Worm (Caenorhabditis elegans): ENCODE data around the gene C24G6.8.

The C24G6.8 gene

ce11 chrV:5523260-5523659 is 12.4 kb downstream of the C24G6.8 start:
- TF ChIP-seq nhr-23 (tag; optimal IDR thresholded peaks at IDR 0.05) = peak; percentile 67
- TF ChIP-seq R02D3.7 (tag; optimal IDR thresholded peaks at IDR 0.05) = no peak
- no peak for TF ChIP-seq eor-1 (tag; optimal IDR thresholded peaks at IDR 0.05)
- no peak for TF ChIP-seq mml-1 (tag; optimal IDR thresholded peaks at IDR 0.05)
- TF ChIP-seq ztf-11 (tag; optimal IDR thresholded peaks at IDR 0.05) = no peak
- peak; percentile 73 for TF ChIP-seq nhr-25 (tag; optimal IDR thresholded peaks at IDR 0.05)
- no peak for TF ChIP-seq fkh-2 (tag; optimal IDR thresholded peaks at IDR 0.05)
- no peak for TF ChIP-seq ceh-9 (tag; optimal IDR thresholded peaks at IDR 0.05)
- no peak for TF ChIP-seq elt-3 (tag; optimal IDR thresholded peaks at IDR 0.05)
- TF ChIP-seq tbx-2 (tag; optimal IDR thresholded peaks at IDR 0.05) = no peak
- no peak for TF ChIP-seq pha-4 (tag; optimal IDR thresholded peaks at IDR 0.05)
- no peak for TF ChIP-seq skn-1 (tag; optimal IDR thresholded peaks at IDR 0.05)
- peak; percentile 22 for TF ChIP-seq daf-12 (tag; optimal IDR thresholded peaks at IDR 0.05)
- peak; percentile 98 for TF ChIP-seq elt-1 (tag; optimal IDR thresholded peaks at IDR 0.05)
- TF ChIP-seq ceh-28 (tag; optimal IDR thresholded peaks at IDR 0.05) = no peak

DNA sequence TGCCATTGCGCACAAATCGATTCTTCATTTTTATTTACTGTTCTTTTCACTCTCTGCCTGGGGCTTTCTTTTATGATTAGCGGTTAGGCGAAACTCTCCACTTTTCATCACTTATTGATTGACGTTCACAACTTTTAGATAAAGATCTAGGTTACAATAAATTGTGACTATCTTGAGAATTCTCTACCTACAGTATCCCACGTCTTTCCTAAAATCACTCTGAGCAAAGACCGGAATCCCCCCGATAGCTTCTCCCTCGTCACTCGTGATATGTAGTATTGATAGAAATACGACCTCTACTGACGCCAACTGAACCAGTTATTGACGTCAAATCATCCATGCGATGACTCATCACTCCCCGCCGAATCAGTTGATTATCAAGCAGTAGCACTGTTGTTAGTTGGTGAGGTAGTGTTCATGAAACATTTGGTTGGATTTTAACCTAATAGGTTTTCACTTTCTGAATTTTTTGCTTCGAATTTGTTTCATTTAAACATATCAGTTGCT is 13.9 kb downstream of the C24G6.8 start, which contains the start of gene hir-1:
Gene hir-1, plus strand, starts transcription at position 405 of the 507 bp plus-strand sequence.
- TF ChIP-seq elt-3 (tag; optimal IDR thresholded peaks at IDR 0.05) = no peak
- TF ChIP-seq tbx-2 (tag; optimal IDR thresholded peaks at IDR 0.05) = no peak
- TF ChIP-seq nhr-43 (tag; optimal IDR thresholded peaks at IDR 0.05; ENCODE audit: poor library complexity, severe bottlenecking) = no peak
- TF ChIP-seq nhr-25 (tag; optimal IDR thresholded peaks at IDR 0.05) = peak; percentile 53
- no peak for TF ChIP-seq egl-27 (tag; optimal IDR thresholded peaks at IDR 0.05)
- TF ChIP-seq lsy-12 (tag; optimal IDR thresholded peaks at IDR 0.05) = no peak
- TF ChIP-seq pha-4 (tag; optimal IDR thresholded peaks at IDR 0.05) = peak; percentile 18
- peak; percentile 74 for TF ChIP-seq jun-1 (tag; optimal IDR thresholded peaks at IDR 0.05)
- no peak for TF ChIP-seq nhr-67 (tag; optimal IDR thresholded peaks at IDR 0.05)
- TF ChIP-seq elt-2 (tag; optimal IDR thresholded peaks at IDR 0.05) = no peak
- no peak for TF ChIP-seq ZK546.5 (tag; optimal IDR thresholded peaks at IDR 0.05)
- TF ChIP-seq egl-5 (tag; optimal IDR thresholded peaks at IDR 0.05) = no peak
- TF ChIP-seq ceh-28 (tag; optimal IDR thresholded peaks at IDR 0.05) = peak; percentile 18

DNA sequence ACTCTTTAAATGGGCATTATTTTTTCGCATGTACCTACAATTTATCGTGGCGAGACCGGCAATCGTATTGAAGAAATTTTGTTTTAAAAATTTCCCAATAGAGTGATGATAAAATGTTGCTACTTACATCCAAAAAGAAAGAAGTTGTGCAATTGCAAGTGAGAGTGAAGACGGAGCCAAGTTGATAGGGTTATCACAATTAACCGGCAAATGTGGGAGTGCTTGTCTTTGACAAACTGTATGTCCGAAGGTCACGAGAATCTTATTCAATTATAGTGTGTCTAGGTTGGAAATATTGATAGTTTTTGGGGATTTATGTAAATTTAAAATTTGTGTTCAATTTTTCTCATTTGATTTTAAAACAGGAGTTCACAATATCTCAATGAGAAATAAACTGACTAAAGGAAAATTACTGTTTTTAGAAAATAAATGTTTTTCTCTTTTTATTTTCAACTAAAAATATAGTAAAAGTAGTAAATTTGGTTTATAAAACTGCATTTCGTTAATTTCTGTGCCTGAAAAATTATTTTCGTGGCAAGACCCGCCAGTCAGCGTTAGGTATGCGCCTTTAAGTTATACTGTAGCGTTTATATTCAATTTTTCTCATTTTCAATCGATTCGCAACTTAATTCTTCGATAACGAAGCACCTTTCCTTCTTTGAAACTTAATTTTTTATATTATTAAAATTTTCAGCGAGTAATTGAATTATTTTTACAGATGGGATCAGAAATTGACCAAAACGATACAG is 21.9 kb downstream of the C24G6.8 start, which contains the start of the genes hpo-15 and mms-19:
Gene hpo-15, minus strand, starts transcription at position 201 of the 749 bp plus-strand sequence.
Gene mms-19, plus strand, starts transcription at position 719 of the 749 bp plus-strand sequence.
- TF ChIP-seq zag-1 (tag; optimal IDR thresholded peaks at IDR 0.05) = no peak
- TF ChIP-seq pqm-1 (tag; optimal IDR thresholded peaks at IDR 0.05) = peak; percentile 23
- peak; percentile 60 for TF ChIP-seq elt-2 (tag; optimal IDR thresholded peaks at IDR 0.05)

DNA sequence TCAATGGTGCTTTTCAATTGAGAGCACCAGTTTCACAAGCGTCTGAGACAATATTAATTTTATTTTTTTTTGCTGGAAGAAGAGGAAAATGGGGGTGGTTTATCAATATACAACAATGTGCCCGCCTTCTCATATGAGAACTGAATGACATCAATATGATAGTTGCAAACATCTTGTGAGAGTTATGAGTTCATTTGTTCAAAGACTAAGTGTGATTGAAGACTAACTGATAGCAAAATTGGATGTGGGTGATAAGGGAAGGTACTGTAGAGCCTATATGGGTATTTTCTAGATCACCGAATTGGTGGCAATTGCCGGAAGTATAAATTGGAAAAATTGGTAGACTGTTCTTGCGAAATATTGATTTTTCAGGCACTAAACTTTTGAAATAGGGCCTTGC is 23.1 kb downstream of the C24G6.8 start:
- peak; percentile 58 for TF ChIP-seq jun-1 (tag; optimal IDR thresholded peaks at IDR 0.05)
- TF ChIP-seq nhr-43 (tag; optimal IDR thresholded peaks at IDR 0.05; ENCODE audit: poor library complexity, severe bottlenecking) = no peak
- peak; percentile 93 for TF ChIP-seq elt-2 (tag; optimal IDR thresholded peaks at IDR 0.05)
- TF ChIP-seq pqm-1 (tag; optimal IDR thresholded peaks at IDR 0.05) = peak; percentile 95
- peak; percentile 4 for TF ChIP-seq ceh-28 (tag; optimal IDR thresholded peaks at IDR 0.05)

- no peak for TF ChIP-seq sea-2 (GFP tag; optimal IDR thresholded peaks at IDR 0.05)
- peak; percentile 0 for TF ChIP-seq jun-1 (tag; optimal IDR thresholded peaks at IDR 0.05)
- peak; percentile 81 for TF ChIP-seq pqm-1 (tag; optimal IDR thresholded peaks at IDR 0.05)
- peak; percentile 64 for TF ChIP-seq elt-2 (tag; optimal IDR thresholded peaks at IDR 0.05)
- no peak for TF ChIP-seq ceh-9 (tag; optimal IDR thresholded peaks at IDR 0.05)
- peak; percentile 9 for TF ChIP-seq pha-4 (tag; optimal IDR thresholded peaks at IDR 0.05)
Measured at ce11 chrV:5511720-5512119, 24.0 kb downstream of the C24G6.8 start.

DNA sequence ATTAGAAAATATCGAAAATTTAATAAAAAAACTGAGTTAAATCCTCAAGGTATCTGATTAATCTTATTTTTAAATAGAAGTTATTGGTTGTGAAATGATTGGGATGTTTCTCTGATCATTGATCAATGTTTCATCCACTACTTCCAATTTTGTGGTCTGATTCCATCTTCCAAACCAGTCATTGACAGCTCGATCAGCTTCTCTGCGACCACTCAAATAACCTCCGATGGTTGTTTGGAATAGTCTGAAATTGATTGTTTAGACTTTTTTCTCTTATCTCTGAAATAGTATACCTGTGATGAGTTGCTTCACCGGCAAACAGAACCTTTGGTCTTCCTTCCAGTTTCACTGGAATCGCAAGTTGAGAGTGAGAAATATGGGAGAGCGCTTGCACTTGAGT is 25.7 kb downstream of the C24G6.8 start:
- TF ChIP-seq elt-2 (tag; optimal IDR thresholded peaks at IDR 0.05) (peak; percentile 15), ama-1 (optimal IDR thresholded peaks at IDR 0.05) (peak; percentile 47), pqm-1 (tag; optimal IDR thresholded peaks at IDR 0.05) (peak; percentile 3), lsy-12 (tag; optimal IDR thresholded peaks at IDR 0.05) (no peak), egl-5 (tag; optimal IDR thresholded peaks at IDR 0.05) (no peak)
